Fruit fly (Drosophila melanogaster) Kc167 (cell line): Measurements from ENCODE around the gene Ac13E.

Experiments
- Myc ChIP-seq: fragments of >200 bp; optimal IDR thresholded peaks from 2 replicates; lab custom pipeline; 2017; ENCODE audit warnings: missing external identifiers
- h ChIP-seq: fragments of >200 bp; optimal IDR thresholded peaks from 3 replicates; lab custom pipeline; 2018; ENCODE audit warnings: missing external identifiers
- insv ChIP-seq: fragments of >200 bp; optimal IDR thresholded peaks from 3 replicates; lab custom pipeline; 2018; ENCODE audit warnings: missing external identifiers
- psq ChIP-seq: fragments of >200 bp; optimal IDR thresholded peaks from 2 replicates; lab custom pipeline; 2017; ENCODE audit warnings: missing external identifiers

DNA sequence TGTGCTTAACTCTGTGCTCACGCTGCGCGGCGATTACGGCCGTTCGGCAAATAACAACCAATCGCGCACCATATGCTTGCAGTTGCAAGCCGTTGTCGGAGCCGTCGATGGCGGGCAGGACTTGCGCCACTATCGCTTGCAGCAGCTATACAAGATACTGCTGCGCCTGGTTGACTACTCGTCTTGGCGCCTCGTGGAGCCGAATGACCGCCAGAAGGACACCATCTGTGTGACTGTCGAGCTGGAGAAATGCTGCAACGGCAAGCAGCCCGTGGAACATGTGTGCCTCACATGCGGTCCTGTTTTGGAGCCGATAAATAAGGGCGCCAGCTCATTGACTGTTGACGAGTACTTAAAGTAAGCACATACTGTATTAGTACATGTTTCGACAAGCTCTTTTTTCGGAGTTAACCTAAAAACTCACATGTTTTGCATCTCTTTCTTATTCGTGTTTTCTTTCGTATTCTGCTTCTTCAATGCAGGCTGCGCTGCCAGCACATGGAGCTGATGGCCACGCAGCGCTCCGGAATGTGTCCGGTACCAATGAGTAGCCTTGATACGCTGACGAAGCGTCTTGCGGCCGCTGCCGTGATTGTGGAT is 29.9 kb upstream of the Ac13E start:
- TF ChIP-seq Myc, result no peak
- no peak for TF ChIP-seq insv (lab: Kevin White, UChicago)
- no peak for TF ChIP-seq psq (lab: Kevin White, UChicago)
- no peak for TF ChIP-seq h (lab: Kevin White, UChicago)
